Worm (Caenorhabditis elegans) whole organism, mixed stage, embryonic: Measurements from ENCODE around the gene xrn-2.

Experiments
- ces-1 ChIP-seq: fragments of 150-350 bp; optimal IDR thresholded peaks from 2 replicates; lab custom pipeline; 2014; ENCODE audit warnings: missing biosample characterization, missing genetic modification reagents, missing genetic modification characterization
- flh-1 ChIP-seq: fragments of 200-800 bp; sonication (Bioruptor generic); optimal IDR thresholded peaks from 2 replicates; lab custom pipeline; 2018; ENCODE audit warnings: mild to moderate bottlenecking, missing genetic modification characterization, moderate library complexity, missing compliant biosample characterization
- lsy-2 ChIP-seq: fragments of 150-350 bp; optimal IDR thresholded peaks from 2 replicates; lab custom pipeline; 2014; ENCODE audit warnings: missing biosample characterization, missing genetic modification characterization
- nhr-12 ChIP-seq: fragments of 150-350 bp; optimal IDR thresholded peaks from 2 replicates; lab custom pipeline; 2014; ENCODE audit warnings: missing biosample characterization, missing genetic modification characterization
- nhr-237 ChIP-seq: fragments of 150-350 bp; optimal IDR thresholded peaks from 2 replicates; lab custom pipeline; 2014; ENCODE audit warnings: missing biosample characterization, missing genetic modification characterization
- nhr-28 ChIP-seq: fragments of 150-350 bp; optimal IDR thresholded peaks from 2 replicates; lab custom pipeline; 2014; ENCODE audit warnings: missing biosample characterization, missing genetic modification characterization
- pha-4 ChIP-seq: fragments of 150-350 bp; optimal IDR thresholded peaks from 2 replicates; lab custom pipeline; 2018; ENCODE audit warnings: missing biosample characterization, missing genetic modification reagents, missing genetic modification characterization
- snpc-4 ChIP-seq: fragments of 150-350 bp; optimal IDR thresholded peaks from 2 replicates; lab custom pipeline; 2014; ENCODE audit warnings: missing biosample characterization, missing genetic modification characterization
- sptf-1 ChIP-seq: sonication (generic microtip); optimal IDR thresholded peaks from 2 replicates; lab custom pipeline; 2017; ENCODE audit warnings: mild to moderate bottlenecking, missing genetic modification characterization, moderate library complexity, missing compliant biosample characterization
- unc-39 ChIP-seq: fragments of 150-350 bp; optimal IDR thresholded peaks from 2 replicates; lab custom pipeline; 2014; ENCODE audit warnings: missing biosample characterization, missing genetic modification characterization
- unc-62 ChIP-seq: fragments of 150-350 bp; optimal IDR thresholded peaks from 2 replicates; lab custom pipeline; 2014; ENCODE audit warnings: missing biosample characterization, missing genetic modification reagents, missing genetic modification characterization
- zip-8 ChIP-seq: fragments of 150-350 bp; optimal IDR thresholded peaks from 2 replicates; lab custom pipeline; 2014; ENCODE audit warnings: missing biosample characterization, missing genetic modification characterization

ce11 chrII:14132733-14133132 lies 22.8 kb upstream of the xrn-2 start, which contains the start of gene algn-3:
- TF ChIP-seq nhr-28 (tag; lab: Kevin White, UChicago) (no peak), unc-62 (GFP tag; lab: Kevin White, UChicago) (no peak), lsy-2 (tag; lab: Kevin White, UChicago) (no peak), flh-1 (no peak), nhr-12 (tag; lab: Kevin White, UChicago) (no peak), pha-4 (tag; lab: Kevin White, UChicago) (no peak), zip-8 (tag; lab: Kevin White, UChicago) (no peak), ces-1 (no peak), sptf-1 (tag; lab: Kevin White, UChicago) (no peak), unc-39 (no peak), nhr-237 (no peak), snpc-4 (tag; lab: Kevin White, UChicago) (no peak)
